Fruit fly (Drosophila melanogaster) whole organism, embryonic: ENCODE data around the gene CG12723.

Experiments used
- ATbp ChIP-seq: fragments of 200-800 bp; sonication (Bioruptor generic); optimal IDR thresholded peaks from 2 replicates; lab custom pipeline; 2017; ENCODE audit warnings: missing biosample characterization, mild to moderate bottlenecking, missing genetic modification characterization, missing genetic modification reagents
- Aef1 ChIP-seq: fragments of 200-800 bp; sonication (Bioruptor generic); IDR thresholded peaks from 3 replicates; pipeline ENCODE4 v1.3.6; 2022; ENCODE audit warnings: missing biosample characterization, missing genetic modification characterization
- BtbVII ChIP-seq: fragments of 200-800 bp; sonication (Bioruptor generic); optimal IDR thresholded peaks from 3 replicates; lab custom pipeline; 2017; ENCODE audit warnings: missing biosample characterization, mild to moderate bottlenecking, missing genetic modification characterization
- CG10366 ChIP-seq: fragments of 200-800 bp; sonication (Bioruptor generic); IDR thresholded peaks from 2 replicates; pipeline ENCODE4 v1.3.6; 2022; ENCODE audit warnings: missing biosample characterization, missing genetic modification characterization
- CG10543 ChIP-seq: fragments of 200-800 bp; sonication (Bioruptor generic); optimal IDR thresholded peaks from 3 replicates; lab custom pipeline; 2017; ENCODE audit warnings: missing biosample characterization, mild to moderate bottlenecking, missing genetic modification characterization, moderate library complexity
- CG11085 ChIP-seq: fragments of 200-800 bp; sonication (Bioruptor generic); IDR thresholded peaks from 2 replicates; pipeline ENCODE4 v1.3.6; 2022; ENCODE audit warnings: missing biosample characterization, missing genetic modification characterization
- CG11456 ChIP-seq: fragments of 200-800 bp; sonication (Bioruptor generic); IDR thresholded peaks from 3 replicates; pipeline ENCODE4 v1.3.6; 2022; ENCODE audit warnings: missing biosample characterization, missing genetic modification characterization
- CG12155 ChIP-seq: fragments of 200-800 bp; sonication (Bioruptor generic); optimal IDR thresholded peaks from 3 replicates; lab custom pipeline; 2016; ENCODE audit warnings: missing biosample characterization, missing genetic modification characterization
- CG12744 ChIP-seq: fragments of 200-800 bp; sonication (Bioruptor generic); optimal IDR thresholded peaks from 2 replicates; lab custom pipeline; 2016; ENCODE audit warnings: missing biosample characterization, missing genetic modification characterization
- CG13424 ChIP-seq: fragments of 200-800 bp; sonication (Bioruptor generic); optimal IDR thresholded peaks from 2 replicates; lab custom pipeline; 2019; ENCODE audit warnings: missing biosample characterization, mild to moderate bottlenecking, missing genetic modification characterization, moderate library complexity
- CG1529 ChIP-seq: fragments of 200-800 bp; sonication (Bioruptor generic); optimal IDR thresholded peaks from 3 replicates; lab custom pipeline; 2018; ENCODE audit warnings: missing biosample characterization, missing genetic modification characterization
- CG15514 ChIP-seq: fragments of 200-800 bp; sonication (Bioruptor generic); optimal IDR thresholded peaks from 3 replicates; lab custom pipeline; 2017; ENCODE audit warnings: missing biosample characterization, missing genetic modification characterization, mild to moderate bottlenecking, moderate library complexity, missing genetic modification reagents
- CG1602 ChIP-seq: fragments of 200-800 bp; sonication (Bioruptor generic); optimal IDR thresholded peaks from 3 replicates; lab custom pipeline; 2016; ENCODE audit warnings: missing biosample characterization, missing genetic modification characterization
- CG1647 ChIP-seq: fragments of 200-800 bp; sonication (Bioruptor generic); optimal IDR thresholded peaks from 3 replicates; lab custom pipeline; 2016; ENCODE audit warnings: missing biosample characterization, missing genetic modification characterization
- CG17829 ChIP-seq: fragments of 200-800 bp; optimal IDR thresholded peaks from 2 replicates; lab custom pipeline; 2019; ENCODE audit warnings: missing biosample characterization, mild to moderate bottlenecking, missing genetic modification characterization, moderate library complexity
- CG2712 ChIP-seq: fragments of 200-800 bp; optimal IDR thresholded peaks from 3 replicates; lab custom pipeline; 2019; ENCODE audit warnings: missing biosample characterization, mild to moderate bottlenecking, missing genetic modification characterization, moderate library complexity
- CG4820 ChIP-seq: fragments of 200-800 bp; sonication (Bioruptor generic); optimal IDR thresholded peaks from 3 replicates; lab custom pipeline; 2016; ENCODE audit warnings: missing biosample characterization, missing genetic modification characterization
- CG6654 ChIP-seq: fragments of 200-800 bp; sonication (Bioruptor generic); optimal IDR thresholded peaks from 2 replicates; lab custom pipeline; 2017; ENCODE audit warnings: missing biosample characterization, mild to moderate bottlenecking, missing genetic modification characterization
- CG7987 ChIP-seq: fragments of 200-800 bp; sonication (Bioruptor generic); optimal IDR thresholded peaks from 2 replicates; lab custom pipeline; 2018; ENCODE audit warnings: missing biosample characterization, mild to moderate bottlenecking, missing genetic modification characterization, moderate library complexity
- CG8089 ChIP-seq: fragments of 200-800 bp; sonication (Bioruptor generic); optimal IDR thresholded peaks from 3 replicates; lab custom pipeline; 2016; ENCODE audit warnings: missing biosample characterization, missing genetic modification characterization
- CG9215 ChIP-seq: fragments of 200-800 bp; sonication (Bioruptor generic); IDR thresholded peaks from 2 replicates; pipeline ENCODE4 v1.3.6; 2022; ENCODE audit warnings: missing biosample characterization, missing genetic modification characterization
- CG9437 ChIP-seq: fragments of 200-800 bp; sonication (Bioruptor generic); optimal IDR thresholded peaks from 2 replicates; lab custom pipeline; 2018; ENCODE audit warnings: missing biosample characterization, mild to moderate bottlenecking, missing genetic modification characterization
- CG9609 ChIP-seq: fragments of 200-800 bp; sonication (Bioruptor generic); optimal IDR thresholded peaks from 3 replicates; lab custom pipeline; 2016; ENCODE audit warnings: missing biosample characterization, missing genetic modification characterization
- Dad ChIP-seq: fragments of 200-800 bp; sonication (Bioruptor generic); optimal IDR thresholded peaks from 3 replicates; lab custom pipeline; 2016; ENCODE audit warnings: missing biosample characterization, missing genetic modification characterization
- Eip74EF ChIP-seq, 2 experiments: fragments of 200-800 bp in 1 of 2; fragments of >200 bp in 1 of 2; sonication (Bioruptor generic) in 1 of 2; optimal IDR thresholded peaks; 2 replicates each; lab custom pipeline; 2017 to 2019; ENCODE audit warnings: missing biosample characterization in 2 of 2, missing genetic modification characterization in 2 of 2, mild to moderate bottlenecking in 1 of 2, moderate library complexity in 1 of 2
- Gsc ChIP-seq: fragments of 200-800 bp; sonication (Bioruptor generic); IDR thresholded peaks from 2 replicates; pipeline ENCODE4 v1.3.6; 2022; ENCODE audit warnings: missing biosample characterization, missing genetic modification characterization
- HLH4C ChIP-seq: fragments of 200-800 bp; sonication (Bioruptor generic); IDR thresholded peaks from 3 replicates; pipeline ENCODE4 v1.3.6; 2022; ENCODE audit warnings: missing biosample characterization, missing genetic modification characterization; ENCODE audit not compliant: partially characterized antibody
- Hey ChIP-seq: fragments of 200-800 bp; sonication (Bioruptor generic); optimal IDR thresholded peaks from 3 replicates; lab custom pipeline; 2018; ENCODE audit warnings: missing biosample characterization, mild to moderate bottlenecking, missing genetic modification characterization
- Max ChIP-seq: fragments of 200-800 bp; sonication (Bioruptor generic); optimal IDR thresholded peaks from 2 replicates; lab custom pipeline; 2016; ENCODE audit warnings: missing biosample characterization, mild to moderate bottlenecking, missing genetic modification characterization
- Pdp1 ChIP-seq, 2 experiments: fragments of 200-800 bp; sonication (Bioruptor generic); optimal IDR thresholded peaks; 3 replicates each; lab custom pipeline; 2016; ENCODE audit warnings: missing biosample characterization in 2 of 2, missing genetic modification characterization in 2 of 2, mild to moderate bottlenecking in 1 of 2, moderate library complexity in 1 of 2
- Rfx ChIP-seq: fragments of 200-800 bp; sonication (Bioruptor generic); IDR thresholded peaks from 2 replicates; pipeline ENCODE4 v1.3.6; 2022; ENCODE audit warnings: missing biosample characterization, missing genetic modification characterization
- Spps ChIP-seq: fragments of 200-800 bp; sonication (Bioruptor generic); optimal IDR thresholded peaks from 2 replicates; lab custom pipeline; 2018; ENCODE audit warnings: missing biosample characterization, mild to moderate bottlenecking, missing genetic modification characterization
- Sry-β ChIP-seq: fragments of 200-800 bp; sonication (Bioruptor generic); optimal IDR thresholded peaks from 2 replicates; lab custom pipeline; 2018; ENCODE audit warnings: missing biosample characterization, mild to moderate bottlenecking, missing genetic modification characterization, moderate library complexity
- ato ChIP-seq: fragments of 200-800 bp; sonication (Bioruptor generic); IDR thresholded peaks from 2 replicates; pipeline ENCODE4 v1.3.6; 2022; ENCODE audit warnings: missing biosample characterization, missing genetic modification characterization; ENCODE audit not compliant: partially characterized antibody
- br ChIP-seq: fragments of >200 bp; optimal IDR thresholded peaks from 2 replicates; lab custom pipeline; 2017
- en ChIP-seq: fragments of 200-800 bp; sonication (Bioruptor generic); optimal IDR thresholded peaks from 2 replicates; lab custom pipeline; 2016; ENCODE audit warnings: missing biosample characterization, missing genetic modification characterization
- gce ChIP-seq: fragments of 200-800 bp; sonication (Bioruptor generic); IDR thresholded peaks from 3 replicates; pipeline ENCODE4 v1.3.6; 2022; ENCODE audit warnings: missing biosample characterization, missing genetic modification characterization
- insv ChIP-seq, 2 experiments: fragments of 200-800 bp; sonication (Bioruptor generic); optimal IDR thresholded peaks; 3 replicates each; lab custom pipeline; 2016 to 2018; ENCODE audit warnings: missing biosample characterization in 2 of 2, missing genetic modification characterization in 2 of 2
- jigr1 ChIP-seq: fragments of 200-800 bp; sonication (Bioruptor generic); IDR thresholded peaks from 3 replicates; pipeline ENCODE4 v1.3.6; 2022; ENCODE audit warnings: missing biosample characterization, missing genetic modification characterization
- kni ChIP-seq: fragments of 200-800 bp; sonication (Bioruptor generic); optimal IDR thresholded peaks from 3 replicates; lab custom pipeline; 2017; ENCODE audit warnings: mild to moderate bottlenecking, missing biosample characterization, missing genetic modification reagents, missing genetic modification characterization
- lmd ChIP-seq: fragments of 200-800 bp; sonication (Bioruptor generic); IDR thresholded peaks from 2 replicates; pipeline ENCODE4 v1.3.6; 2022; ENCODE audit warnings: missing biosample characterization, missing genetic modification characterization
- oc ChIP-seq: fragments of 200-800 bp; sonication (Bioruptor generic); optimal IDR thresholded peaks from 2 replicates; lab custom pipeline; 2018; ENCODE audit warnings: missing biosample characterization, mild to moderate bottlenecking, missing genetic modification characterization, moderate library complexity
- otp ChIP-seq: fragments of 200-800 bp; sonication (Bioruptor generic); IDR thresholded peaks from 3 replicates; pipeline ENCODE4, ENCODE4 v1.3.6; 2022; ENCODE audit warnings: missing biosample characterization, missing genetic modification characterization
- psq ChIP-seq: fragments of 200-800 bp; sonication (Bioruptor generic); optimal IDR thresholded peaks from 2 replicates; lab custom pipeline; 2017; ENCODE audit warnings: missing biosample characterization, missing genetic modification characterization
- sc ChIP-seq, 3 experiments: fragments of >200 bp in 2 of 3; fragments of 200-800 bp in 1 of 3; sonication (Bioruptor generic) in 1 of 3; optimal IDR thresholded peaks; 2 replicates in 2 of 3; 3 replicates in 1 of 3; lab custom pipeline; 2017; ENCODE audit warnings: mild to moderate bottlenecking in 1 of 3, missing biosample characterization in 1 of 3, missing genetic modification characterization in 1 of 3, missing genetic modification reagents in 1 of 3
- sens-2 ChIP-seq: fragments of 200-800 bp; sonication (Bioruptor generic); IDR thresholded peaks from 2 replicates; pipeline ENCODE4 v1.3.6; 2022; ENCODE audit warnings: missing biosample characterization, missing genetic modification characterization
- shn ChIP-seq: fragments of 200-800 bp; sonication (Bioruptor generic); optimal IDR thresholded peaks from 3 replicates; lab custom pipeline; 2016; ENCODE audit warnings: missing biosample characterization, missing genetic modification characterization
- zf30C ChIP-seq: fragments of 200-800 bp; sonication (Bioruptor generic); optimal IDR thresholded peaks from 3 replicates; lab custom pipeline; 2018; ENCODE audit warnings: missing biosample characterization, mild to moderate bottlenecking, missing genetic modification characterization

The CG12723 gene

dm6 chrX:13233811-13234737, 42.4 kb upstream of the CG12723 start:
- TF ChIP-seq ATbp (GFP tag; lab: Kevin White, UChicago) (peak; percentile 39), Eip74EF (GFP tag; optimal IDR thresholded peaks at IDR 0.05; lab: Kevin White, UChicago) (peak in 1 of 2 experiments; percentile 67), Spps (peak; percentile 65), sens-2 (GFP tag; lab: Robert Waterston, UW) (peak; percentile 83), Sry-β (peak; percentile 42), CG1647 (GFP tag; lab: Kevin White, UChicago) (peak; percentile 62), CG8089 (GFP tag; lab: Kevin White, UChicago) (peak; percentile 73), jigr1 (GFP tag; lab: Robert Waterston, UW) (peak; percentile 52; the same call in 1 of the 3 replicates), Gsc (GFP tag; lab: Robert Waterston, UW) (peak; percentile 61), en (GFP tag; lab: Kevin White, UChicago) (peak; percentile 37), Aef1 (GFP tag; lab: Robert Waterston, UW) (peak; percentile 62; the same call in 2 of the 3 replicates), gce (peak; percentile 68; the same call in 2 of the 3 replicates), CG6654 (GFP tag; lab: Kevin White, UChicago) (peak; percentile 48), CG2712 (tag; lab: Kevin White, UChicago) (peak; percentile 94), CG1602 (GFP tag; lab: Kevin White, UChicago) (peak; percentile 81), oc (tag; lab: Kevin White, UChicago) (peak; percentile 41), kni (GFP tag; lab: Kevin White, UChicago) (peak; percentile 48), CG9437 (GFP tag; lab: Kevin White, UChicago) (peak; percentile 70), CG10543 (no peak), shn (no peak), CG12155 (peak; percentile 77), zf30C (GFP tag; lab: Kevin White, UChicago) (peak; percentile 98), Pdp1 (GFP tag; optimal IDR thresholded peaks at IDR 0.05; lab: Kevin White, UChicago) (peak; percentile 86 to 88), CG7987 (no peak), CG11085 (peak; percentile 65), CG4820 (peak; percentile 89), CG11456 (GFP tag; lab: Robert Waterston, UW) (peak; percentile 63; the same call in 1 of the 3 replicates), sc (optimal IDR thresholded peaks at IDR 0.05; lab: Kevin White, UChicago) (no peak), sc (GFP tag; optimal IDR thresholded peaks at IDR 0.05; lab: Kevin White, UChicago) (peak; percentile 77), Rfx (GFP tag; lab: Robert Waterston, UW) (peak; percentile 73), Hey (no peak), CG10366 (GFP tag; lab: Robert Waterston, UW) (peak; percentile 76), br (no peak), lmd (peak; percentile 75), CG15514 (GFP tag; lab: Kevin White, UChicago) (peak; percentile 47), CG12744 (GFP tag; lab: Kevin White, UChicago) (peak; percentile 70), BtbVII (GFP tag; lab: Kevin White, UChicago) (peak; percentile 64), Dad (GFP tag; lab: Kevin White, UChicago) (peak; percentile 87), CG9609 (GFP tag; lab: Kevin White, UChicago) (peak; percentile 53), CG13424 (tag; lab: Kevin White, UChicago) (peak; percentile 83), Max (GFP tag; lab: Kevin White, UChicago) (peak; percentile 75), HLH4C (GFP tag; lab: Robert Waterston, UW) (no peak), ato (GFP tag; lab: Robert Waterston, UW) (no peak), insv (GFP tag; optimal IDR thresholded peaks at IDR 0.05; lab: Kevin White, UChicago) (peak in 1 of 2 experiments; percentile 34), otp (GFP tag; lab: Robert Waterston, UW) (peak; percentile 91), CG17829 (peak; percentile 91), CG9215 (GFP tag; lab: Robert Waterston, UW) (peak; percentile 76), psq (GFP tag; lab: Kevin White, UChicago) (peak; percentile 55), CG1529 (GFP tag; lab: Kevin White, UChicago) (peak; percentile 57)
